Fruit fly (Drosophila melanogaster) whole organism, embryonic: ENCODE data around the gene CG15046.

ENCODE experiments used
- Asciz ChIP-seq: fragments of 200-800 bp; sonication (Bioruptor generic); optimal IDR thresholded peaks from 2 replicates; lab custom pipeline; 2017; ENCODE audit warnings: missing biosample characterization, mild to moderate bottlenecking, missing genetic modification characterization, missing genetic modification reagents
- BEAF-32 ChIP-seq: fragments of 200-800 bp; sonication (Bioruptor generic); optimal IDR thresholded peaks from 3 replicates; lab custom pipeline; 2017; ENCODE audit warnings: missing biosample characterization, missing genetic modification characterization, mild to moderate bottlenecking, moderate library complexity, missing genetic modification reagents
- Bgb ChIP-seq: fragments of 200-800 bp; sonication (Bioruptor generic); IDR thresholded peaks from 2 replicates; pipeline ENCODE4 v1.3.6; 2022; ENCODE audit warnings: missing biosample characterization, missing genetic modification characterization; ENCODE audit not compliant: partially characterized antibody
- Bteb2 ChIP-seq: fragments of 200-800 bp; sonication (Bioruptor generic); optimal IDR thresholded peaks from 2 replicates; lab custom pipeline; 2016; ENCODE audit warnings: missing biosample characterization, missing genetic modification characterization
- CG10274 ChIP-seq: fragments of 200-800 bp; sonication (Bioruptor generic); optimal IDR thresholded peaks from 3 replicates; lab custom pipeline; 2017; ENCODE audit warnings: missing biosample characterization, mild to moderate bottlenecking, missing genetic modification characterization
- CG12155 ChIP-seq: fragments of 200-800 bp; sonication (Bioruptor generic); optimal IDR thresholded peaks from 3 replicates; lab custom pipeline; 2016; ENCODE audit warnings: missing biosample characterization, missing genetic modification characterization
- CG12659 ChIP-seq: fragments of 200-800 bp; sonication (Bioruptor generic); optimal IDR thresholded peaks from 3 replicates; lab custom pipeline; 2017; ENCODE audit warnings: mild to moderate bottlenecking, missing biosample characterization, missing genetic modification reagents, missing genetic modification characterization
- CG16779 ChIP-seq: fragments of 200-800 bp; sonication (Bioruptor generic); IDR thresholded peaks from 2 replicates; pipeline ENCODE4 v1.3.6; 2022; ENCODE audit warnings: missing biosample characterization, missing genetic modification characterization
- CG16813 ChIP-seq: fragments of 200-800 bp; sonication (Bioruptor generic); IDR thresholded peaks from 3 replicates; pipeline ENCODE4 v1.3.6; 2022; ENCODE audit warnings: missing biosample characterization, missing genetic modification characterization; ENCODE audit not compliant: partially characterized antibody
- CG17328 ChIP-seq: fragments of 200-800 bp; sonication (Bioruptor generic); IDR thresholded peaks from 2 replicates; pipeline ENCODE4 v1.3.6; 2022; ENCODE audit warnings: missing biosample characterization, missing genetic modification characterization
- CG17568 ChIP-seq: fragments of 200-800 bp; sonication (Bioruptor generic); optimal IDR thresholded peaks from 2 replicates; lab custom pipeline; 2018; ENCODE audit warnings: missing biosample characterization, mild to moderate bottlenecking, missing genetic modification characterization, moderate library complexity
- CG2116 ChIP-seq: fragments of 200-800 bp; sonication (Bioruptor generic); optimal IDR thresholded peaks from 3 replicates; lab custom pipeline; 2018; ENCODE audit warnings: missing biosample characterization, mild to moderate bottlenecking, missing genetic modification characterization
- CG30020 ChIP-seq: fragments of 200-800 bp; optimal IDR thresholded peaks from 2 replicates; lab custom pipeline; 2019; ENCODE audit warnings: missing biosample characterization, mild to moderate bottlenecking, missing genetic modification characterization, moderate library complexity
- CG34224 ChIP-seq: fragments of 200-800 bp; sonication (Bioruptor generic); IDR thresholded peaks from 3 replicates; pipeline ENCODE4 v1.3.6; 2022; ENCODE audit warnings: missing biosample characterization, missing genetic modification characterization; ENCODE audit not compliant: partially characterized antibody
- CG3847 ChIP-seq: fragments of 200-800 bp; sonication (Bioruptor generic); IDR thresholded peaks from 2 replicates; pipeline ENCODE4 v1.3.6; 2022; ENCODE audit warnings: missing biosample characterization, missing genetic modification characterization
- CG4404 ChIP-seq: fragments of 200-800 bp; sonication (Bioruptor generic); IDR thresholded peaks from 2 replicates; pipeline ENCODE4 v1.3.6; 2022; ENCODE audit warnings: missing biosample characterization, missing genetic modification characterization
- CG5180 ChIP-seq: fragments of 200-800 bp; sonication (Bioruptor generic); optimal IDR thresholded peaks from 3 replicates; lab custom pipeline; 2017; ENCODE audit warnings: missing biosample characterization, missing genetic modification characterization, mild to moderate bottlenecking, moderate library complexity, missing genetic modification reagents
- CG5953 ChIP-seq: fragments of 200-800 bp; sonication (Bioruptor generic); IDR thresholded peaks from 2 replicates; pipeline ENCODE4 v1.3.6; 2022; ENCODE audit warnings: missing biosample characterization, missing genetic modification characterization
- CG6175 ChIP-seq: fragments of 200-800 bp; sonication (Bioruptor generic); IDR thresholded peaks from 3 replicates; pipeline ENCODE4 v1.3.6; 2022; ENCODE audit warnings: missing biosample characterization, missing genetic modification characterization
- CG7786 ChIP-seq: fragments of 200-800 bp; sonication (Bioruptor generic); optimal IDR thresholded peaks from 2 replicates; lab custom pipeline; 2016; ENCODE audit warnings: missing biosample characterization, missing genetic modification characterization
- CG7963 ChIP-seq: fragments of 200-800 bp; sonication (Bioruptor generic); IDR thresholded peaks from 3 replicates; pipeline ENCODE4 v1.3.6; 2022; ENCODE audit warnings: missing biosample characterization, missing genetic modification characterization; ENCODE audit not compliant: partially characterized antibody
- CG8290 ChIP-seq, 3 experiments: fragments of 200-800 bp; sonication (Bioruptor generic); optimal IDR thresholded peaks; 2 replicates each; lab custom pipeline; 2016 to 2019; ENCODE audit warnings: missing biosample characterization in 3 of 3, missing genetic modification characterization in 3 of 3, mild to moderate bottlenecking in 2 of 3, moderate library complexity in 1 of 3
- CG8478 ChIP-seq: fragments of >200 bp; optimal IDR thresholded peaks from 2 replicates; lab custom pipeline; 2018
- CG9817 ChIP-seq: fragments of 200-800 bp; sonication (Bioruptor generic); optimal IDR thresholded peaks from 2 replicates; lab custom pipeline; 2018; ENCODE audit warnings: missing biosample characterization, mild to moderate bottlenecking, missing genetic modification characterization, moderate library complexity
- CG9932 ChIP-seq: fragments of 200-800 bp; sonication (Bioruptor generic); IDR thresholded peaks from 2 replicates; pipeline ENCODE4 v1.3.6; 2022; ENCODE audit warnings: missing biosample characterization, missing genetic modification characterization
- D19B ChIP-seq: fragments of 200-800 bp; sonication (Bioruptor generic); optimal IDR thresholded peaks from 2 replicates; lab custom pipeline; 2017; ENCODE audit warnings: missing biosample characterization, mild to moderate bottlenecking, missing genetic modification characterization
- Dp ChIP-seq: fragments of 200-800 bp; sonication (Bioruptor generic); optimal IDR thresholded peaks from 2 replicates; lab custom pipeline; 2018; ENCODE audit warnings: missing biosample characterization, mild to moderate bottlenecking, missing genetic modification characterization, moderate library complexity
- Fer2 ChIP-seq: fragments of 200-800 bp; sonication (Bioruptor generic); optimal IDR thresholded peaks from 2 replicates; lab custom pipeline; 2018; ENCODE audit warnings: missing biosample characterization, mild to moderate bottlenecking, missing genetic modification characterization, moderate library complexity
- HmgD ChIP-seq: fragments of 200-800 bp; sonication (Bioruptor generic); optimal IDR thresholded peaks from 3 replicates; lab custom pipeline; 2016; ENCODE audit warnings: missing biosample characterization, missing genetic modification characterization
- Hr78 ChIP-seq, 2 experiments: fragments of 200-800 bp in 1 of 2; fragments of >200 bp in 1 of 2; sonication (Bioruptor generic) in 1 of 2; optimal IDR thresholded peaks; 2 replicates each; lab custom pipeline; 2017 to 2019; ENCODE audit warnings: missing biosample characterization in 2 of 2, missing genetic modification characterization in 2 of 2, mild to moderate bottlenecking in 1 of 2, moderate library complexity in 1 of 2
- MBD-R2 ChIP-seq: fragments of 200-800 bp; sonication (Bioruptor generic); IDR thresholded peaks from 2 replicates; pipeline ENCODE4 v1.3.6; 2022; ENCODE audit warnings: missing biosample characterization, missing genetic modification characterization
- MESR4 ChIP-seq: fragments of 200-800 bp; sonication (Bioruptor generic); optimal IDR thresholded peaks from 2 replicates; lab custom pipeline; 2018; ENCODE audit warnings: missing biosample characterization, mild to moderate bottlenecking, missing genetic modification characterization, moderate library complexity
- Nf-YB ChIP-seq: fragments of 200-800 bp; sonication (Bioruptor generic); optimal IDR thresholded peaks from 3 replicates; lab custom pipeline; 2019; ENCODE audit warnings: missing biosample characterization, mild to moderate bottlenecking, missing genetic modification characterization, moderate library complexity
- Opbp ChIP-seq: fragments of 200-800 bp; sonication (Bioruptor generic); IDR thresholded peaks from 3 replicates; pipeline ENCODE4 v1.3.6; 2022; ENCODE audit warnings: missing biosample characterization, missing genetic modification characterization; ENCODE audit not compliant: partially characterized antibody
- Scr ChIP-seq: fragments of 200-800 bp; sonication (Bioruptor generic); IDR thresholded peaks from 2 replicates; pipeline ENCODE4 v1.3.6; 2022; ENCODE audit warnings: missing biosample characterization, missing genetic modification characterization; ENCODE audit not compliant: partially characterized antibody
- Sin3A ChIP-seq: fragments of >200 bp; optimal IDR thresholded peaks from 2 replicates; lab custom pipeline; 2018
- aop ChIP-seq: fragments of 200-800 bp; sonication (Bioruptor generic); IDR thresholded peaks from 2 replicates; pipeline ENCODE4 v1.3.6; 2022; ENCODE audit warnings: missing biosample characterization, missing genetic modification characterization
- bbx ChIP-seq: fragments of 200-800 bp; sonication (Bioruptor generic); IDR thresholded peaks from 2 replicates; pipeline ENCODE4 v1.3.6; 2022; ENCODE audit warnings: missing biosample characterization, missing genetic modification characterization; ENCODE audit not compliant: partially characterized antibody
- caup ChIP-seq: fragments of 200-800 bp; sonication (Bioruptor generic); optimal IDR thresholded peaks from 3 replicates; lab custom pipeline; 2017; ENCODE audit warnings: missing biosample characterization, mild to moderate bottlenecking, missing genetic modification characterization, moderate library complexity; ENCODE audit not compliant: severe bottlenecking
- nerfin-1 ChIP-seq: fragments of 200-800 bp; sonication (Bioruptor generic); optimal IDR thresholded peaks from 3 replicates; lab custom pipeline; 2019; ENCODE audit warnings: missing biosample characterization, mild to moderate bottlenecking, missing genetic modification characterization, moderate library complexity
- pfk ChIP-seq: fragments of 200-800 bp; sonication (Bioruptor generic); optimal IDR thresholded peaks from 2 replicates; lab custom pipeline; 2018; ENCODE audit warnings: missing biosample characterization, mild to moderate bottlenecking, missing genetic modification characterization, moderate library complexity
- pita ChIP-seq: fragments of 200-800 bp; sonication (Bioruptor generic); optimal IDR thresholded peaks from 2 replicates; lab custom pipeline; 2017; ENCODE audit warnings: missing biosample characterization, mild to moderate bottlenecking, missing genetic modification characterization
- prd ChIP-seq, 3 experiments: fragments of >200 bp in 2 of 3; fragments of 200-800 bp in 1 of 3; sonication (Bioruptor generic) in 1 of 3; optimal IDR thresholded peaks in 2 of 3; IDR thresholded peaks in 1 of 3; 2 replicates in 2 of 3; 3 replicates in 1 of 3; pipeline versions ENCODE4 v1.3.6 to Lab custom; 2017 to 2022; ENCODE audit warnings: missing biosample characterization in 1 of 3, missing genetic modification characterization in 1 of 3
- shn ChIP-seq: fragments of 200-800 bp; sonication (Bioruptor generic); optimal IDR thresholded peaks from 3 replicates; lab custom pipeline; 2016; ENCODE audit warnings: missing biosample characterization, missing genetic modification characterization
- sr ChIP-seq: fragments of 200-800 bp; sonication (Bioruptor generic); IDR thresholded peaks from 3 replicates; pipeline ENCODE4 v1.3.6; 2022; ENCODE audit warnings: missing biosample characterization, missing genetic modification characterization
- sug ChIP-seq: fragments of 200-800 bp; optimal IDR thresholded peaks from 2 replicates; lab custom pipeline; 2019; ENCODE audit warnings: missing biosample characterization, mild to moderate bottlenecking, missing genetic modification characterization, moderate library complexity
- ttk ChIP-seq: fragments of 200-800 bp; sonication (Bioruptor generic); IDR thresholded peaks from 2 replicates; pipeline ENCODE4 v2.1.2; 2022; ENCODE audit warnings: missing biosample characterization, missing genetic modification characterization
- zen2 ChIP-seq: fragments of 200-800 bp; sonication (Bioruptor generic); IDR thresholded peaks from 3 replicates; pipeline ENCODE4 v1.3.6; 2022; ENCODE audit warnings: missing biosample characterization, missing genetic modification characterization; ENCODE audit not compliant: partially characterized antibody

The CG15046 gene

DNA sequence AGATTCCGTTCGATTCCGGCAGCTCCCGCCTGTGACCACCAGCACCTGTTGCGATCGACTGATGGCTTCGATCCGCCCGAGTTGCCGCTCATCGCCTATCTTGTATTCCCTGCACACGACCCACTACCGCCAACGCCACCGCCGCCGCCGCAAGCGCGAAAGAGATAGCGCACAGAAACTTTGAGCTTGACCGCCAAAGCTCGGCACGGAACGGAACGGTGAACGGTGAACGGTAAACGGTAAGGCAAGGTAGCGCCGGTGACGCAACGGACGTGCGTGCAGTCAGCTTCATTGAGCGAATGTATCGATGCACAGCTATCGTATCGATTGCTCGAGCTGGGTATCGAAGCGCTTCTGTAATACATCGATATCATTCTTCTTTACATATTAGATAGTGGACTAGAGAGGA lies 22.9 kb upstream of the CG15046 start, which contains the start of gene Ggt-1 (continued):
- 0 out of 3 replicates have a peak, but pooled peaks have one; percentile 51 for TF ChIP-seq CG6175 (GFP tag; lab: Robert Waterston, UW)
- TF ChIP-seq Opbp (GFP tag; lab: Robert Waterston, UW), result peak; percentile 93
- peak; percentile 23; the same call in 1 of the 2 replicates for TF ChIP-seq MBD-R2
- TF ChIP-seq CG16779 (GFP tag; lab: Robert Waterston, UW), result no peak
- TF ChIP-seq Bteb2, result no peak
- peak; percentile 97 for TF ChIP-seq zen2 (GFP tag; lab: Robert Waterston, UW)
- peak; percentile 40 for TF ChIP-seq CG12659 (GFP tag; lab: Kevin White, UChicago)
- no peak for TF ChIP-seq CG7786 (GFP tag; lab: Kevin White, UChicago)
- no peak for TF ChIP-seq CG5953 (GFP tag; lab: Robert Waterston, UW)
- TF ChIP-seq CG10274 (GFP tag; lab: Kevin White, UChicago), result no peak
- TF ChIP-seq MESR4 (GFP tag; lab: Kevin White, UChicago), result peak; percentile 19
- peak; percentile 79 for TF ChIP-seq CG8290 (GFP tag; optimal IDR thresholded peaks at IDR 0.05; lab: Kevin White, UChicago)
- peak; percentile 67 to 83 for TF ChIP-seq CG8290 (tag; optimal IDR thresholded peaks at IDR 0.05; lab: Kevin White, UChicago)
- TF ChIP-seq shn, result no peak
- peak; percentile 92 for TF ChIP-seq CG16813 (GFP tag; lab: Robert Waterston, UW)
- no peak for TF ChIP-seq Asciz
- TF ChIP-seq CG4404, result no peak
- peak; percentile 14; the same call in 1 of the 2 replicates for TF ChIP-seq CG9932
- peak; percentile 34 for TF ChIP-seq Dp (GFP tag; lab: Kevin White, UChicago)
- TF ChIP-seq CG12155, result no peak
- no peak for TF ChIP-seq CG17328 (GFP tag; lab: Robert Waterston, UW)
- TF ChIP-seq CG34224 (GFP tag; lab: Robert Waterston, UW), result peak; percentile 96
- TF ChIP-seq pfk (GFP tag; lab: Kevin White, UChicago), result peak; percentile 94
- TF ChIP-seq CG30020, result peak; percentile 23
- TF ChIP-seq Bgb (GFP tag; lab: Robert Waterston, UW), result peak; percentile 96
- TF ChIP-seq aop (GFP tag; lab: Robert Waterston, UW), result no peak
- no peak for TF ChIP-seq CG17568
- TF ChIP-seq Hr78 (GFP tag; optimal IDR thresholded peaks at IDR 0.05; lab: Kevin White, UChicago), result peak in 1 of 2 experiments; percentile 9
- peak; percentile 43 for TF ChIP-seq CG8478 (lab: Kevin White, UChicago)
- no peak for TF ChIP-seq D19B (GFP tag; lab: Kevin White, UChicago)
- no peak for TF ChIP-seq Fer2 (tag; lab: Kevin White, UChicago)
- TF ChIP-seq HmgD (GFP tag; lab: Kevin White, UChicago), result no peak
- peak; percentile 46 for TF ChIP-seq CG2116
- no peak for TF ChIP-seq Nf-YB (GFP tag; lab: Kevin White, UChicago)
- no peak for TF ChIP-seq prd (optimal IDR thresholded peaks at IDR 0.05; lab: Kevin White, UChicago)
- no peak for TF ChIP-seq prd (GFP tag; IDR thresholded peaks at IDR 0.05; lab: Robert Waterston, UW)
- TF ChIP-seq CG3847 (GFP tag; lab: Robert Waterston, UW), result 0 out of 2 replicates have a peak, but pooled peaks have one; percentile 25
- TF ChIP-seq pita (GFP tag; lab: Kevin White, UChicago), result no peak
- TF ChIP-seq ttk (GFP tag; lab: Robert Waterston, UW), result no peak
- TF ChIP-seq CG5180 (GFP tag; lab: Kevin White, UChicago), result peak; percentile 92
- TF ChIP-seq sug (tag; lab: Kevin White, UChicago), result peak; percentile 46
- peak; percentile 96 for TF ChIP-seq bbx (GFP tag; lab: Robert Waterston, UW)
- TF ChIP-seq BEAF-32, result peak; percentile 83
- peak; percentile 14 for TF ChIP-seq caup (GFP tag; lab: Kevin White, UChicago)
- peak; percentile 91 for TF ChIP-seq Scr
- no peak for TF ChIP-seq nerfin-1 (tag; lab: Kevin White, UChicago)
- no peak for TF ChIP-seq Sin3A (lab: Kevin White, UChicago)
- no peak for TF ChIP-seq CG9817 (tag; lab: Kevin White, UChicago)
- peak; percentile 79 for TF ChIP-seq sr (GFP tag; lab: Robert Waterston, UW)
- TF ChIP-seq CG7963 (GFP tag; lab: Robert Waterston, UW), result peak; percentile 92
